Worm (Caenorhabditis elegans) whole organism, young adult: ENCODE data around the gene cht-2.

Experiments
- F22D6.2 ChIP-seq: sonication (generic microtip); optimal IDR thresholded peaks from 2 replicates; lab custom pipeline; 2016; ENCODE audit warnings: mild to moderate bottlenecking, missing genetic modification characterization, missing compliant biosample characterization
- F37B4.10 ChIP-seq: fragments of 200-800 bp; sonication (Bioruptor generic); IDR thresholded peaks from 2 replicates; pipeline ENCODE4 v1.3.6; 2022; ENCODE audit warnings: missing genetic modification characterization, missing compliant biosample characterization
- F39B2.1 ChIP-seq: fragments of 200-800 bp; sonication (Bioruptor generic); IDR thresholded peaks from 2 replicates; pipeline ENCODE4 v1.3.6; 2022; ENCODE audit warnings: missing genetic modification reagents, missing genetic modification characterization, missing compliant biosample characterization
- F55B11.4 ChIP-seq: sonication (generic microtip); optimal IDR thresholded peaks from 2 replicates; lab custom pipeline; 2016; ENCODE audit warnings: missing compliant biosample characterization, missing genetic modification characterization, borderline replicate concordance; ENCODE audit not compliant: insufficient read depth
- F57A8.1 ChIP-seq: fragments of 200-800 bp; sonication (Bioruptor generic); optimal IDR thresholded peaks from 2 replicates; lab custom pipeline; 2018; ENCODE audit warnings: mild to moderate bottlenecking, missing genetic modification characterization, moderate library complexity, missing compliant biosample characterization
- T26A5.8 ChIP-seq: sonication (generic microtip); optimal IDR thresholded peaks from 2 replicates; lab custom pipeline; 2016; ENCODE audit warnings: missing genetic modification characterization, missing compliant biosample characterization
- Y53G8AR.9 ChIP-seq: fragments of 200-800 bp; sonication (Bioruptor generic); conservative IDR thresholded peaks from 2 replicates; pipeline ENCODE4 v1.3.6; 2022; ENCODE audit warnings: missing genetic modification reagents, missing genetic modification characterization, missing compliant biosample characterization
- Y95B8A.8 ChIP-seq: fragments of 200-800 bp; sonication (Bioruptor generic); IDR thresholded peaks from 2 replicates; pipeline ENCODE4 v1.3.6; 2022; ENCODE audit warnings: missing genetic modification reagents, missing genetic modification characterization, missing compliant biosample characterization
- bed-1 ChIP-seq: fragments of 200-800 bp; sonication (Bioruptor generic); IDR thresholded peaks from 2 replicates; pipeline ENCODE4 v1.3.6; 2022; ENCODE audit warnings: missing genetic modification reagents, missing genetic modification characterization, missing compliant biosample characterization
- ccch-3 ChIP-seq: fragments of 200-800 bp; sonication (Bioruptor generic); optimal IDR thresholded peaks from 2 replicates; lab custom pipeline; 2018; ENCODE audit warnings: mild to moderate bottlenecking, missing genetic modification characterization, missing compliant biosample characterization
- ets-4 ChIP-seq: fragments of 200-800 bp; sonication (Bioruptor generic); optimal IDR thresholded peaks from 2 replicates; lab custom pipeline; 2018; ENCODE audit warnings: mild to moderate bottlenecking, missing genetic modification characterization, missing compliant biosample characterization
- hmg-1.2 ChIP-seq: fragments of 200-800 bp; sonication (Bioruptor generic); IDR thresholded peaks from 2 replicates; pipeline ENCODE4 v1.3.6; 2022; ENCODE audit warnings: missing genetic modification reagents, missing genetic modification characterization, missing compliant biosample characterization
- hrde-1 ChIP-seq: sonication (generic microtip); optimal IDR thresholded peaks from 2 replicates; lab custom pipeline; 2016; ENCODE audit warnings: missing genetic modification characterization, mild to moderate bottlenecking, missing compliant biosample characterization, moderate library complexity, missing genotype, missing genetic modification reagents, borderline replicate concordance
- let-526 ChIP-seq: fragments of 200-800 bp; sonication (Bioruptor generic); IDR thresholded peaks from 2 replicates; pipeline ENCODE4 v1.3.6; 2022; ENCODE audit warnings: missing genetic modification reagents, missing genetic modification characterization, missing compliant biosample characterization
- lin-54 ChIP-seq: fragments of 200-800 bp; sonication (Bioruptor generic); optimal IDR thresholded peaks from 2 replicates; lab custom pipeline; 2018; ENCODE audit warnings: mild to moderate bottlenecking, missing genetic modification characterization, missing compliant biosample characterization
- lir-1 ChIP-seq: fragments of 200-800 bp; sonication (Bioruptor generic); conservative IDR thresholded peaks from 2 replicates; pipeline ENCODE4 v1.3.6; 2022; ENCODE audit warnings: missing genetic modification reagents, missing genetic modification characterization, missing compliant biosample characterization
- lsl-1 ChIP-seq: fragments of 200-800 bp; sonication (Bioruptor generic); optimal IDR thresholded peaks from 2 replicates; lab custom pipeline; 2018; ENCODE audit warnings: mild to moderate bottlenecking, missing genetic modification characterization, moderate library complexity, missing compliant biosample characterization
- lsy-27 ChIP-seq: sonication (generic microtip); optimal IDR thresholded peaks from 2 replicates; lab custom pipeline; 2017; ENCODE audit warnings: missing genetic modification characterization, mild to moderate bottlenecking, missing compliant biosample characterization, antibody characterized with exemption, missing genotype, borderline replicate concordance; ENCODE audit not compliant: insufficient read depth
- madf-3 ChIP-seq: fragments of 200-800 bp; sonication (Bioruptor generic); IDR thresholded peaks from 2 replicates; pipeline ENCODE4 v1.3.6; 2022; ENCODE audit warnings: missing genetic modification reagents, missing genetic modification characterization, missing compliant biosample characterization
- nhr-80 ChIP-seq: sonication (generic microtip); optimal IDR thresholded peaks from 2 replicates; lab custom pipeline; 2016; ENCODE audit warnings: missing genetic modification characterization, missing compliant biosample characterization
- rcor-1 ChIP-seq: fragments of 200-800 bp; sonication (Bioruptor generic); IDR thresholded peaks from 2 replicates; pipeline ENCODE4 v1.3.6; 2022; ENCODE audit warnings: missing genetic modification reagents, missing genetic modification characterization, missing compliant biosample characterization
- snpc-1.1 ChIP-seq: sonication (generic microtip); optimal IDR thresholded peaks from 2 replicates; lab custom pipeline; 2017; ENCODE audit warnings: missing genetic modification characterization, mild to moderate bottlenecking, missing compliant biosample characterization, antibody characterized with exemption, moderate library complexity, missing genotype, missing genetic modification reagents; ENCODE audit not compliant: insufficient read depth
- snpc-3.4 ChIP-seq: sonication (generic microtip); optimal IDR thresholded peaks from 2 replicates; lab custom pipeline; 2017; ENCODE audit warnings: missing genetic modification characterization, mild to moderate bottlenecking, missing compliant biosample characterization, antibody characterized with exemption, moderate library complexity, missing genotype, missing genetic modification reagents
- sptf-2 ChIP-seq: fragments of 200-800 bp; sonication (Bioruptor generic); optimal IDR thresholded peaks from 2 replicates; lab custom pipeline; 2018; ENCODE audit warnings: mild to moderate bottlenecking, missing genetic modification characterization, missing compliant biosample characterization
- tbx-9 ChIP-seq: sonication (generic microtip); optimal IDR thresholded peaks from 2 replicates; lab custom pipeline; 2016; ENCODE audit warnings: borderline replicate concordance, missing genetic modification characterization, inconsistent platforms, missing compliant biosample characterization
- xnd-1 ChIP-seq: sonication (generic microtip); optimal IDR thresholded peaks from 2 replicates; lab custom pipeline; 2016; ENCODE audit warnings: missing genotype, missing genetic modification reagents, missing genetic modification characterization, missing compliant biosample characterization
- ztf-18 ChIP-seq: sonication (generic microtip); optimal IDR thresholded peaks from 2 replicates; lab custom pipeline; 2016; ENCODE audit warnings: missing genotype, mild to moderate bottlenecking, missing genetic modification characterization, missing compliant biosample characterization
- ztf-3 ChIP-seq: fragments of 200-800 bp; sonication (Bioruptor generic); optimal IDR thresholded peaks from 2 replicates; lab custom pipeline; 2018; ENCODE audit warnings: mild to moderate bottlenecking, missing genetic modification characterization, missing compliant biosample characterization

Gene cht-2

DNA sequence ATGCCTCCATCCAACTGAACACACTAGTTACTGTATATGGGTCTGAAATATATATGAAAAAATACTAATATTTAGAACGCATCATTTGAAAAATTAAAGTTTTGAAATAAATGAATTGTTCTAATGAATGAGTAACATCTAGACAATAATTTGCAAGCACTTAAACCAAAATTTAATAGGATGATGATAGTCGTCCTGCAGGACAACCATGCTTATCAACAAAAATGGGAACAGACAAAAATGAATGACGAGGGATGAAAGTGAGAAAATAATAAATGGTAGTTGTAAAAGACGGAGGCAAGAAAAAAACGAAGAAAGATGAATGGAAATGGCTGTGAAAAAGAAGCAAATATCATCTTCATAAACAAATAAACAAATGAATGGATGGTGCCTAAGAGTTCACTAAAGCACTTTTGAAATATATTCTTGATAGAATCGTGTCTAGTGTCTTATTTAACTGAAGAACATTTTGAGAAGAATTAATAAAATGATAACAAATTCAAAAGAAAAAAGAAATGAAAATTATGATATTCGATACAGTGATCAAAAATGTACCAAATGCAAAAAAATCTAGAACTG is 10.5 kb downstream of the cht-2 start, which contains the start of gene gldi-7:
Gene gldi-7 (minus strand): TSS at position 42 of the 579 bp plus-strand sequence.
- TF ChIP-seq lir-1 (GFP tag; lab: Robert Waterston, UW): no peak
- peak; percentile 33 for TF ChIP-seq nhr-80 (tag; lab: Kevin White, UChicago)
- no peak for TF ChIP-seq hrde-1 (tag; lab: Kevin White, UChicago)

DNA sequence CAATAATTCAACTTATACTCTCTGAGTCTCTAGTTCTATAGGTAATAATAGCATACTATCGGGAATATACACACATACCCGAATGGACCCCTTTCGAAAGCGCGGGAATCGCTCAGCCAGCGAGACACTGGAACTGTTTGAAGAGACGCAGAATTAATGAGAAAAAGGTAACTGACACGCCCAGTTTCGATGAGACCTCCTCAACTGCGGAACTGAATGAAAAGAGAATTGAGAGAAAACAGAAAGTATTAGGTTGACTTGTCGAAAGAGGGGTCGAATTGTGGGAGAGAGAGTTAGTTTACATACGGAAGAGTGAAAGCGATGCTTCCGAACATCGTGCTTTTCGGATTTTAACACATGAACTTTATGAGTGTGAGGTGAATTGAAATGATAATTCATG is 11.3 kb downstream of the cht-2 start:
- TF ChIP-seq hmg-1.2 (peak; percentile 36; the same call in 1 of the 2 replicates), F39B2.1 (GFP tag; lab: Robert Waterston, UW) (no peak), ets-4 (GFP tag; lab: Kevin White, UChicago) (no peak)

DNA sequence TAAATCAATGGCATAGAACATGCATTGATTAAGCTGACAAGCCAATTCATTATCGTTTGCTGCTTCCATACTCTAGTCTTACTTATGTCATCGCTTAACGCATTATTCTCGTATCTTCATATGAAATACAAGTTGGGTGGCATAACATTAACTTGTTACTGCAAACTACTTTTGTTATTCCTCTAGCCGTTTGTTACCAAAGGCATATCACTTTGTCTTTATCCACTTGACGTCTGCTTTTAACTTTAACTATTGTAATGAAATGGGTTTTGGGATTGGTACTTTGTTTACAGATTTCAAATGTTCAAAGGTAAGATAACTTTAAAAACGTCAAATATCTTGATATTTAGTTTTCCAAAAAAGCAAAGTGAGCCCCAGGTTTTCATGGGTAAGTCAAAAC is 15.3 kb downstream of the cht-2 start, which contains the start of gene W01C9.2:
Gene W01C9.2 (plus strand): TSS at position 301 of the 400 bp plus-strand sequence.
- TF ChIP-seq ztf-18 (tag; lab: Kevin White, UChicago) (no peak), snpc-3.4 (tag; lab: Kevin White, UChicago) (no peak), tbx-9 (tag; lab: Kevin White, UChicago) (no peak), T26A5.8 (tag; lab: Kevin White, UChicago) (no peak), F55B11.4 (tag; lab: Kevin White, UChicago) (no peak), let-526 (GFP tag; lab: Robert Waterston, UW) (no peak), lsl-1 (GFP tag; lab: Kevin White, UChicago) (no peak), F57A8.1 (no peak)
- TF ChIP-seq, all 124 proteins: peak for 0

DNA sequence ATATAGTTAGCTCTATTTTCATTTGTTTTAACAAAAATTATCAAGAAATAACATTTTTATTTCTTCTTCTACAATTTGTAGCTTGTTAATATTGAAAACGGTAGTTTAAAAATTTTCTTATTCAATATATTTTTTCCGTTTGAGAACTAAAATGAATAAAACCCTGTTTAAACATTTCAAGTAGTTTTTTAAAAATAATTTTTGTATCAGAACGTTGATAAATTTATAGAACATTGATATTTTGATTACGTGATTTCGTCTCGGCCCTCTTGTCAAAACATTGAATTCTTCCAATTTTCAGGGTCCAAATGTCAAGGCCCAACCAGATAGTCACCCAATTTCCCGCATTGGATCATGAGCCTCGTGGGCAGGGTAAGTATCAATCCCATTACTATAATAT is 19.7 kb downstream of the cht-2 start, which contains the start of gene pqn-73:
Gene pqn-73 (plus strand): TSS at position 301 of the 400 bp plus-strand sequence.
- TF ChIP-seq lin-54 (GFP tag; lab: Kevin White, UChicago): no peak
- no peak for TF ChIP-seq Y95B8A.8 (GFP tag; lab: Robert Waterston, UW)
- no peak for TF ChIP-seq xnd-1 (tag; lab: Kevin White, UChicago)
- no peak for TF ChIP-seq rcor-1 (GFP tag; lab: Robert Waterston, UW)
- no peak for TF ChIP-seq bed-1 (GFP tag; lab: Robert Waterston, UW)
- no peak for TF ChIP-seq Y53G8AR.9
- TF ChIP-seq F37B4.10 (GFP tag; lab: Robert Waterston, UW): no peak
- no peak for TF ChIP-seq sptf-2 (GFP tag; lab: Kevin White, UChicago)

DNA sequence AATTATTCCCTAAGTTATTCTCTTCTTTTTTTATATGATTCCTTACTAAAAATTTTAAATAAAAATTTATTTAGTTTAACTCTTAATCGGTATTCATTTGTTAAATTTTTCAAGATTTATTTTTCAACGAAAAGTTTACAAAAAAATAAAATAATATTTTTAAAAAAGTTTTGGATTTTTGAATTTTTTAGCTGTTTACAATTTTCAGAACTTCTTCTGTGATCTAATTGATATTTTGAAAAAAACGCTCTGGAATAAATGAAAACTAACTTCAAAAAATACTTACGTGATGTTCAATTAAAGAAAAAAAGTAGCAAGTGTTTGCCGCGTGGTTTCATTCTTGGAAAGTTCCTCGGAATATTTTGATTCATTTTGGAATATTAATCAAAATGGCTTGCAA is 24.6 kb downstream of the cht-2 start, which contains the start of gene decr-1.2:
Gene decr-1.2 (plus strand): TSS at position 301 of the 400 bp plus-strand sequence.
- TF ChIP-seq ztf-3 (GFP tag; lab: Kevin White, UChicago) (no peak), F22D6.2 (tag; lab: Kevin White, UChicago) (no peak), lsy-27 (tag; lab: Kevin White, UChicago) (no peak), lin-54 (GFP tag; lab: Kevin White, UChicago) (no peak), snpc-1.1 (no peak), ccch-3 (GFP tag; lab: Kevin White, UChicago) (no peak), madf-3 (no peak), xnd-1 (tag; lab: Kevin White, UChicago) (no peak)
- TF ChIP-seq, all 124 proteins: peak for 0
